Fruit fly (Drosophila melanogaster): ENCODE measurements around the gene p38c.

The p38c gene

dm6 chr3R:24148838-24149237 lies 1.2 kb downstream of the p38c start, which contains the start of gene Slimp:
Gene Slimp, minus strand, starts transcription at chr3R:24148967.
- TF ChIP-seq CG9705 (GFP tag; optimal IDR thresholded peaks at IDR 0.05), result peak; percentile 13
- peak; percentile 28 for TF ChIP-seq fru (GFP tag; optimal IDR thresholded peaks at IDR 0.05)
- peak; percentile 50 for TF ChIP-seq HLH106 (tag; optimal IDR thresholded peaks at IDR 0.05)
- TF ChIP-seq foxo (GFP tag; optimal IDR thresholded peaks at IDR 0.05), result peak in 1 of 2 experiments; percentile 49
- peak; percentile 55 for TF ChIP-seq rgr (GFP tag; optimal IDR thresholded peaks at IDR 0.05)
- TF ChIP-seq OdsH (GFP tag; optimal IDR thresholded peaks at IDR 0.05), result no peak
- TF ChIP-seq sv (GFP tag; optimal IDR thresholded peaks at IDR 0.05), result peak; percentile 1
- no peak for TF ChIP-seq N (GFP tag; optimal IDR thresholded peaks at IDR 0.05)
- no peak for TF ChIP-seq Myc (optimal IDR thresholded peaks at IDR 0.05)
- peak; percentile 10 for TF ChIP-seq Sp1 (GFP tag; optimal IDR thresholded peaks at IDR 0.05)
- no peak for TF ChIP-seq dmrt93B (GFP tag; optimal IDR thresholded peaks at IDR 0.05)
- TF ChIP-seq Rel (GFP tag; optimal IDR thresholded peaks at IDR 0.05), result no peak
- peak; percentile 18 for TF ChIP-seq Rel (tag; optimal IDR thresholded peaks at IDR 0.05)
- peak; percentile 19 for TF ChIP-seq psq (GFP tag; optimal IDR thresholded peaks at IDR 0.05)
- TF ChIP-seq h (GFP tag; optimal IDR thresholded peaks at IDR 0.05), result peak; percentile 53
- no peak for TF ChIP-seq jim (GFP tag; optimal IDR thresholded peaks at IDR 0.05)
- peak; percentile 43 for TF ChIP-seq sage (GFP tag; optimal IDR thresholded peaks at IDR 0.05)
- no peak for TF ChIP-seq Mio (GFP tag; optimal IDR thresholded peaks at IDR 0.05)
- TF ChIP-seq woc (GFP tag; optimal IDR thresholded peaks at IDR 0.05), result peak; percentile 37
- TF ChIP-seq CG32264 (GFP tag; optimal IDR thresholded peaks at IDR 0.05), result no peak
- TF ChIP-seq ey (GFP tag; optimal IDR thresholded peaks at IDR 0.05), result peak; percentile 37
- TF ChIP-seq Hr78 (GFP tag; optimal IDR thresholded peaks at IDR 0.05), result no peak
- no peak for TF ChIP-seq Hr83 (GFP tag; optimal IDR thresholded peaks at IDR 0.05; ENCODE audit: poor library complexity, severe bottlenecking)
- no peak for TF ChIP-seq lola (GFP tag; optimal IDR thresholded peaks at IDR 0.05)
- TF ChIP-seq br (GFP tag; optimal IDR thresholded peaks at IDR 0.05), result peak; percentile 40
- peak; percentile 38 for TF ChIP-seq Hnf4 (GFP tag; optimal IDR thresholded peaks at IDR 0.05)
- no peak for TF ChIP-seq dsf (GFP tag; optimal IDR thresholded peaks at IDR 0.05; ENCODE audit: borderline replicate concordance)

dm6 chr3R:24144542-24144941 lies 5.5 kb downstream of the p38c start:
- TF ChIP-seq woc (GFP tag; optimal IDR thresholded peaks at IDR 0.05) (peak; percentile 72), br (GFP tag; optimal IDR thresholded peaks at IDR 0.05) (peak; percentile 66), h (GFP tag; optimal IDR thresholded peaks at IDR 0.05) (peak; percentile 73), Jra (GFP tag; optimal IDR thresholded peaks at IDR 0.05) (peak; percentile 22), tai (GFP tag; optimal IDR thresholded peaks at IDR 0.05) (no peak), ey (GFP tag; optimal IDR thresholded peaks at IDR 0.05) (peak; percentile 72), Myc (optimal IDR thresholded peaks at IDR 0.05) (no peak), foxo (GFP tag; optimal IDR thresholded peaks at IDR 0.05) (peak in 1 of 2 experiments; percentile 72), usp (GFP tag; optimal IDR thresholded peaks at IDR 0.05) (no peak), dsf (GFP tag; optimal IDR thresholded peaks at IDR 0.05; ENCODE audit: borderline replicate concordance) (no peak), OdsH (GFP tag; optimal IDR thresholded peaks at IDR 0.05) (peak; percentile 49), HLH106 (tag; optimal IDR thresholded peaks at IDR 0.05) (peak; percentile 62), Sp1 (GFP tag; optimal IDR thresholded peaks at IDR 0.05) (peak; percentile 61), lola (GFP tag; optimal IDR thresholded peaks at IDR 0.05) (no peak), fru (GFP tag; optimal IDR thresholded peaks at IDR 0.05) (peak; percentile 73), CG32264 (GFP tag; optimal IDR thresholded peaks at IDR 0.05) (peak; percentile 0), psq (GFP tag; optimal IDR thresholded peaks at IDR 0.05) (peak; percentile 45), brk (GFP tag; optimal IDR thresholded peaks at IDR 0.05) (no peak), Hnf4 (GFP tag; optimal IDR thresholded peaks at IDR 0.05) (peak; percentile 36), dmrt93B (GFP tag; optimal IDR thresholded peaks at IDR 0.05) (peak; percentile 13), rgr (GFP tag; optimal IDR thresholded peaks at IDR 0.05) (peak; percentile 56)

dm6 chr3R:24143779-24144178 lies 6.2 kb downstream of the p38c start:
- TF ChIP-seq GATAd (GFP tag; optimal IDR thresholded peaks at IDR 0.05) (no peak), OdsH (GFP tag; optimal IDR thresholded peaks at IDR 0.05) (peak; percentile 27), Dfd (GFP tag; optimal IDR thresholded peaks at IDR 0.05) (no peak), ey (GFP tag; optimal IDR thresholded peaks at IDR 0.05) (peak; percentile 31), HLH106 (tag; optimal IDR thresholded peaks at IDR 0.05) (peak; percentile 15), sv (GFP tag; optimal IDR thresholded peaks at IDR 0.05) (no peak), CG32264 (GFP tag; optimal IDR thresholded peaks at IDR 0.05) (no peak), rgr (GFP tag; optimal IDR thresholded peaks at IDR 0.05) (peak; percentile 16), woc (GFP tag; optimal IDR thresholded peaks at IDR 0.05) (peak; percentile 38), CrebA (GFP tag; optimal IDR thresholded peaks at IDR 0.05; ENCODE audit: borderline replicate concordance) (no peak), h (GFP tag; optimal IDR thresholded peaks at IDR 0.05) (peak; percentile 33), Hnf4 (GFP tag; optimal IDR thresholded peaks at IDR 0.05) (peak; percentile 4), Abd-B (GFP tag; optimal IDR thresholded peaks at IDR 0.05) (no peak), Jra (GFP tag; optimal IDR thresholded peaks at IDR 0.05) (no peak), Rel (GFP tag; optimal IDR thresholded peaks at IDR 0.05) (no peak), Rel (tag; optimal IDR thresholded peaks at IDR 0.05) (no peak), sage (GFP tag; optimal IDR thresholded peaks at IDR 0.05) (no peak), dsf (GFP tag; optimal IDR thresholded peaks at IDR 0.05; ENCODE audit: borderline replicate concordance) (no peak), Hr83 (GFP tag; optimal IDR thresholded peaks at IDR 0.05; ENCODE audit: poor library complexity, severe bottlenecking) (no peak), Hr78 (GFP tag; optimal IDR thresholded peaks at IDR 0.05) (no peak), fru (GFP tag; optimal IDR thresholded peaks at IDR 0.05) (no peak), Sp1 (GFP tag; optimal IDR thresholded peaks at IDR 0.05) (peak; percentile 57), br (GFP tag; optimal IDR thresholded peaks at IDR 0.05) (peak; percentile 27), foxo (GFP tag; optimal IDR thresholded peaks at IDR 0.05) (peak in 1 of 2 experiments; percentile 55), pan (optimal IDR thresholded peaks at IDR 0.05) (no peak), dl (GFP tag; optimal IDR thresholded peaks at IDR 0.05; ENCODE audit: insufficient read depth in 1 of 2, partially characterized antibody in 2 of 2) (no peak)

All from whole organism, wandering third instar larva.